Worm (Caenorhabditis elegans): ENCODE measurements around the gene Y53G8AM.6.

ce11 chrIII:3222707-3223106 lies 36.9 kb downstream of the Y53G8AM.6 start:
- TF ChIP-seq him-1 (tag; optimal IDR thresholded peaks at IDR 0.05) (no peak), dao-5 (tag; optimal IDR thresholded peaks at IDR 0.05) (no peak), W03F9.2 (tag; optimal IDR thresholded peaks at IDR 0.05) (no peak)
